Worm (Caenorhabditis elegans) whole organism, midembryonic: ENCODE results near the gene T03D3.5.

ENCODE experiments used
- T22C8.4 ChIP-seq: fragments of 200-800 bp; sonication (Bioruptor generic); IDR thresholded peaks from 2 replicates; pipeline ENCODE4 v1.3.6; 2022; ENCODE audit warnings: missing genetic modification characterization, missing compliant biosample characterization
- cog-1 ChIP-seq: sonication (generic microtip); optimal IDR thresholded peaks from 2 replicates; lab custom pipeline; 2016; ENCODE audit warnings: missing genetic modification characterization, missing compliant biosample characterization
- flt-1 ChIP-seq: fragments of 200-800 bp; sonication (Bioruptor generic); IDR thresholded peaks from 2 replicates; pipeline ENCODE4 v1.3.6; 2022; ENCODE audit warnings: missing genetic modification characterization, missing compliant biosample characterization
- klf-2 ChIP-seq: fragments of 200-800 bp; sonication (Bioruptor generic); conservative IDR thresholded peaks from 2 replicates; pipeline ENCODE4 v1.3.6; 2022; ENCODE audit warnings: missing genetic modification reagents, missing genetic modification characterization, missing compliant biosample characterization
- med-1 ChIP-seq: sonication (generic microtip); optimal IDR thresholded peaks from 2 replicates; lab custom pipeline; 2017; ENCODE audit warnings: missing genetic modification characterization, mild to moderate bottlenecking, missing compliant biosample characterization, antibody characterized with exemption, missing genetic modification reagents; ENCODE audit not compliant: insufficient read depth
- ref-1 ChIP-seq: fragments of 200-800 bp; sonication (Bioruptor generic); conservative IDR thresholded peaks from 2 replicates; pipeline ENCODE4 v1.3.6; 2022; ENCODE audit warnings: missing genetic modification reagents, missing genetic modification characterization, missing compliant biosample characterization
- tab-1 ChIP-seq: fragments of 200-800 bp; sonication (Bioruptor generic); IDR thresholded peaks from 2 replicates; pipeline ENCODE4 v1.3.6; 2022; ENCODE audit warnings: missing genetic modification characterization, missing compliant biosample characterization
- ztf-23 ChIP-seq: fragments of 200-800 bp; sonication (Bioruptor generic); IDR thresholded peaks from 2 replicates; pipeline ENCODE4 v1.3.6; 2022; ENCODE audit warnings: missing genetic modification reagents, missing genetic modification characterization, missing compliant biosample characterization
- ztf-29 ChIP-seq: fragments of 200-800 bp; sonication (Bioruptor generic); IDR thresholded peaks from 2 replicates; pipeline ENCODE4 v1.3.6; 2022; ENCODE audit warnings: missing genetic modification reagents, missing genetic modification characterization, missing compliant biosample characterization

T03D3.5 gene

ce11 chrV:2825978-2826377 is 657 bp downstream of the T03D3.5 start:
- TF ChIP-seq ztf-29 (GFP tag; lab: Robert Waterston, UW) = 0 out of 2 replicates have a peak, but pooled peaks have one; percentile 16
- no peak for TF ChIP-seq ref-1 (GFP tag; lab: Robert Waterston, UW)

- TF ChIP-seq ztf-23 (no peak), med-1 (no peak), klf-2 (no peak), ref-1 (GFP tag; lab: Robert Waterston, UW) (no peak), cog-1 (tag; lab: Kevin White, UChicago) (no peak), ztf-29 (GFP tag; lab: Robert Waterston, UW) (no peak), flt-1 (GFP tag; lab: Robert Waterston, UW) (no peak), T22C8.4 (GFP tag; lab: Robert Waterston, UW) (no peak), tab-1 (GFP tag; lab: Robert Waterston, UW) (no peak)
Observed at ce11 chrV:2821618-2822272, 4.9 kb downstream of the T03D3.5 start, which contains the start of gene srh-36. Gene srh-36, minus strand, starts transcription at chrV:2821668.

ce11 chrV:2818117-2818516 is 8.5 kb downstream of the T03D3.5 start, which contains the start of gene srt-34:
Gene srt-34, minus strand, starts transcription at chrV:2818217.
- no peak for TF ChIP-seq med-1
- TF ChIP-seq ztf-29 (GFP tag; lab: Robert Waterston, UW) = no peak
- TF ChIP-seq tab-1 (GFP tag; lab: Robert Waterston, UW) = no peak
- TF ChIP-seq ref-1 (GFP tag; lab: Robert Waterston, UW) = no peak
- no peak for TF ChIP-seq ztf-23
- no peak for TF ChIP-seq flt-1 (GFP tag; lab: Robert Waterston, UW)

- TF ChIP-seq flt-1 (GFP tag; lab: Robert Waterston, UW) (no peak), ztf-23 (no peak), T22C8.4 (GFP tag; lab: Robert Waterston, UW) (no peak), tab-1 (GFP tag; lab: Robert Waterston, UW) (no peak), ref-1 (GFP tag; lab: Robert Waterston, UW) (no peak), cog-1 (tag; lab: Kevin White, UChicago) (no peak)
Observed at ce11 chrV:2815956-2816355, 10.7 kb downstream of the T03D3.5 start, which contains the start of gene F54E2.5. Gene F54E2.5, minus strand, starts transcription at chrV:2816056.

- TF ChIP-seq T22C8.4 (GFP tag; lab: Robert Waterston, UW) = no peak
Observed at ce11 chrV:2813856-2814255, 12.8 kb downstream of the T03D3.5 start, which contains the start of gene F54E2.9. Gene F54E2.9, minus strand, starts transcription at chrV:2813987.

- no peak for TF ChIP-seq cog-1 (tag; lab: Kevin White, UChicago)
Observed at ce11 chrV:2810164-2810563, 16.5 kb downstream of the T03D3.5 start, which contains the start of gene F54E2.1. Gene F54E2.1, plus strand, starts transcription at chrV:2810398.

- TF ChIP-seq T22C8.4 (GFP tag; lab: Robert Waterston, UW) = no peak
Observed at ce11 chrV:2809443-2809842, 17.2 kb downstream of the T03D3.5 start.

- TF ChIP-seq ref-1 (GFP tag; lab: Robert Waterston, UW) (no peak), cog-1 (tag; lab: Kevin White, UChicago) (no peak), ztf-29 (GFP tag; lab: Robert Waterston, UW) (no peak)
Observed at ce11 chrV:2807760-2808159, 18.9 kb downstream of the T03D3.5 start, which contains the start of gene ketn-1. Gene ketn-1, minus strand, starts transcription at chrV:2807860.

ce11 chrV:2803258-2803657 is 23.4 kb downstream of the T03D3.5 start:
- no peak for TF ChIP-seq klf-2

- TF ChIP-seq T22C8.4 (GFP tag; lab: Robert Waterston, UW) = no peak
- no peak for TF ChIP-seq tab-1 (GFP tag; lab: Robert Waterston, UW)
- TF ChIP-seq ref-1 (GFP tag; lab: Robert Waterston, UW) = no peak
- TF ChIP-seq cog-1 (tag; lab: Kevin White, UChicago) = no peak
Observed at ce11 chrV:2801955-2802354, 24.7 kb downstream of the T03D3.5 start.

- no peak for TF ChIP-seq med-1
- no peak for TF ChIP-seq klf-2
- no peak for TF ChIP-seq tab-1 (GFP tag; lab: Robert Waterston, UW)
- no peak for TF ChIP-seq flt-1 (GFP tag; lab: Robert Waterston, UW)
- no peak for TF ChIP-seq ztf-29 (GFP tag; lab: Robert Waterston, UW)
- TF ChIP-seq ref-1 (GFP tag; lab: Robert Waterston, UW) = no peak
- no peak for TF ChIP-seq T22C8.4 (GFP tag; lab: Robert Waterston, UW)
- TF ChIP-seq cog-1 (tag; lab: Kevin White, UChicago) = no peak
- TF ChIP-seq ztf-23 = no peak
Observed at ce11 chrV:2800676-2801075, 26.0 kb downstream of the T03D3.5 start.
